Fruit fly (Drosophila melanogaster) whole organism, embryonic: ENCODE data around the gene Cpr65Au.

Experiments
- Bgb ChIP-seq: fragments of 200-800 bp; sonication (Bioruptor generic); IDR thresholded peaks from 2 replicates; pipeline ENCODE4 v1.3.6; 2022; ENCODE audit warnings: missing biosample characterization, missing genetic modification characterization; ENCODE audit not compliant: partially characterized antibody
- CG11723 ChIP-seq: fragments of 200-800 bp; sonication (Bioruptor generic); optimal IDR thresholded peaks from 2 replicates; lab custom pipeline; 2017; ENCODE audit warnings: missing biosample characterization, mild to moderate bottlenecking, missing genetic modification characterization
- CG13123 ChIP-seq: fragments of 200-800 bp; sonication (Bioruptor generic); optimal IDR thresholded peaks from 2 replicates; lab custom pipeline; 2016; ENCODE audit warnings: missing biosample characterization, missing genetic modification characterization
- CG13424 ChIP-seq: fragments of 200-800 bp; sonication (Bioruptor generic); optimal IDR thresholded peaks from 2 replicates; lab custom pipeline; 2019; ENCODE audit warnings: missing biosample characterization, mild to moderate bottlenecking, missing genetic modification characterization, moderate library complexity
- CG1529 ChIP-seq: fragments of 200-800 bp; sonication (Bioruptor generic); optimal IDR thresholded peaks from 3 replicates; lab custom pipeline; 2018; ENCODE audit warnings: missing biosample characterization, missing genetic modification characterization
- CG15696 ChIP-seq: fragments of 200-800 bp; sonication (Bioruptor generic); optimal IDR thresholded peaks from 2 replicates; lab custom pipeline; 2019; ENCODE audit warnings: missing biosample characterization, mild to moderate bottlenecking, missing genetic modification characterization, moderate library complexity
- CG1792 ChIP-seq: fragments of 200-800 bp; sonication (Bioruptor generic); optimal IDR thresholded peaks from 2 replicates; lab custom pipeline; 2016; ENCODE audit warnings: missing biosample characterization, missing genetic modification characterization
- CG18011 ChIP-seq: fragments of 200-800 bp; sonication (Bioruptor generic); optimal IDR thresholded peaks from 2 replicates; lab custom pipeline; 2017; ENCODE audit warnings: missing biosample characterization, missing genetic modification characterization, mild to moderate bottlenecking, moderate library complexity, missing genotype
- CG30403 ChIP-seq: fragments of 200-800 bp; sonication (Bioruptor generic); optimal IDR thresholded peaks from 3 replicates; lab custom pipeline; 2016; ENCODE audit warnings: missing biosample characterization, missing genetic modification characterization
- CG31365 ChIP-seq: fragments of 200-800 bp; sonication (Bioruptor generic); optimal IDR thresholded peaks from 2 replicates; lab custom pipeline; 2018; ENCODE audit warnings: missing biosample characterization, mild to moderate bottlenecking, missing genetic modification characterization
- CG31388 ChIP-seq: fragments of 200-800 bp; sonication (Bioruptor generic); optimal IDR thresholded peaks from 2 replicates; lab custom pipeline; 2016; ENCODE audit warnings: missing biosample characterization, missing genetic modification characterization
- CG32532 ChIP-seq: fragments of 200-800 bp; sonication (Bioruptor generic); IDR thresholded peaks from 2 replicates; pipeline ENCODE4 v1.3.6; 2022; ENCODE audit warnings: missing biosample characterization, missing genetic modification characterization
- CG33557 ChIP-seq: fragments of 200-800 bp; sonication (Bioruptor generic); optimal IDR thresholded peaks from 2 replicates; lab custom pipeline; 2019; ENCODE audit warnings: missing biosample characterization, mild to moderate bottlenecking, missing genetic modification characterization, moderate library complexity
- CG3407 ChIP-seq: fragments of 200-800 bp; sonication (Bioruptor generic); optimal IDR thresholded peaks from 2 replicates; lab custom pipeline; 2018; ENCODE audit warnings: missing biosample characterization, mild to moderate bottlenecking, missing genetic modification characterization
- CG3995 ChIP-seq: fragments of 200-800 bp; sonication (Bioruptor generic); optimal IDR thresholded peaks from 3 replicates; lab custom pipeline; 2016; ENCODE audit warnings: missing biosample characterization, missing genetic modification characterization
- CG4328 ChIP-seq: fragments of 200-800 bp; sonication (Bioruptor generic); optimal IDR thresholded peaks from 3 replicates; lab custom pipeline; 2017; ENCODE audit warnings: missing biosample characterization, missing genetic modification reagents, missing genetic modification characterization
- CG43689 ChIP-seq: fragments of 200-800 bp; sonication (Bioruptor generic); IDR thresholded peaks from 2 replicates; pipeline ENCODE4 v1.3.6; 2022; ENCODE audit warnings: missing biosample characterization, missing genetic modification characterization
- CG6689 ChIP-seq: fragments of 200-800 bp; sonication (Bioruptor generic); IDR thresholded peaks from 2 replicates; pipeline ENCODE4 v1.3.6; 2022; ENCODE audit warnings: missing biosample characterization, missing genetic modification characterization
- CG7357 ChIP-seq: fragments of 200-800 bp; sonication (Bioruptor generic); IDR thresholded peaks from 3 replicates; pipeline ENCODE4 v1.3.6; 2022; ENCODE audit warnings: missing biosample characterization, missing genetic modification characterization
- CG7372 ChIP-seq: fragments of 200-800 bp; sonication (Bioruptor generic); IDR thresholded peaks from 2 replicates; pipeline ENCODE4 v1.3.6; 2022; ENCODE audit warnings: missing biosample characterization, missing genetic modification characterization
- CG8281 ChIP-seq: fragments of 200-800 bp; sonication (Bioruptor generic); optimal IDR thresholded peaks from 2 replicates; lab custom pipeline; 2018; ENCODE audit warnings: missing biosample characterization, mild to moderate bottlenecking, missing genetic modification characterization, moderate library complexity
- CG8924 ChIP-seq: fragments of 200-800 bp; optimal IDR thresholded peaks from 3 replicates; lab custom pipeline; 2019; ENCODE audit warnings: missing biosample characterization, mild to moderate bottlenecking, missing genetic modification characterization, moderate library complexity
- D ChIP-seq, 2 experiments: fragments of 200-800 bp in 1 of 2; fragments of >200 bp in 1 of 2; sonication (Bioruptor generic) in 1 of 2; optimal IDR thresholded peaks; 2 replicates in 1 of 2; 3 replicates in 1 of 2; lab custom pipeline; 2017; ENCODE audit warnings: mild to moderate bottlenecking in 1 of 2, missing biosample characterization in 1 of 2, missing genetic modification characterization in 1 of 2, missing genetic modification reagents in 1 of 2
- D19A ChIP-seq: fragments of 200-800 bp; optimal IDR thresholded peaks from 3 replicates; lab custom pipeline; 2019; ENCODE audit warnings: missing biosample characterization, mild to moderate bottlenecking, missing genetic modification characterization, moderate library complexity
- H2.0 ChIP-seq: fragments of 200-800 bp; sonication (Bioruptor generic); IDR thresholded peaks from 2 replicates; pipeline ENCODE4 v1.3.6; 2022; ENCODE audit warnings: missing biosample characterization, missing genetic modification characterization
- Kr ChIP-seq: fragments of 200-800 bp; sonication (Bioruptor generic); optimal IDR thresholded peaks from 2 replicates; lab custom pipeline; 2017; ENCODE audit warnings: missing biosample characterization, mild to moderate bottlenecking, missing genetic modification characterization
- Meics ChIP-seq: fragments of 200-800 bp; sonication (Bioruptor generic); optimal IDR thresholded peaks from 2 replicates; lab custom pipeline; 2017; ENCODE audit warnings: missing biosample characterization, mild to moderate bottlenecking, missing genetic modification characterization
- TFAM ChIP-seq: fragments of 200-800 bp; sonication (Bioruptor generic); optimal IDR thresholded peaks from 2 replicates; lab custom pipeline; 2017; ENCODE audit warnings: missing biosample characterization, missing genetic modification characterization, inconsistent platforms
- Tbp ChIP-seq: fragments of >200 bp; optimal IDR thresholded peaks from 2 replicates; lab custom pipeline; 2018; ENCODE audit warnings: missing biosample characterization, missing genetic modification characterization
- Vsx1 ChIP-seq: fragments of 200-800 bp; sonication (Bioruptor generic); optimal IDR thresholded peaks from 2 replicates; lab custom pipeline; 2017; ENCODE audit warnings: missing biosample characterization, mild to moderate bottlenecking, missing genetic modification characterization, missing genetic modification reagents
- Xrp1 ChIP-seq: fragments of 200-800 bp; sonication (Bioruptor generic); IDR thresholded peaks from 2 replicates; pipeline ENCODE4 v1.3.6; 2022; ENCODE audit warnings: missing biosample characterization, missing genetic modification characterization
- abd-A ChIP-seq: fragments of 200-800 bp; sonication (Bioruptor generic); optimal IDR thresholded peaks from 3 replicates; lab custom pipeline; 2019; ENCODE audit warnings: missing biosample characterization, mild to moderate bottlenecking, missing genetic modification characterization, moderate library complexity
- bsh ChIP-seq, 2 experiments: fragments of 200-800 bp; sonication (Bioruptor generic); optimal IDR thresholded peaks; 2 replicates each; lab custom pipeline; 2017 to 2018; ENCODE audit warnings: mild to moderate bottlenecking in 2 of 2, missing biosample characterization in 2 of 2, missing genetic modification characterization in 2 of 2, moderate library complexity in 1 of 2
- cg ChIP-seq: fragments of 200-800 bp; sonication (Bioruptor generic); optimal IDR thresholded peaks from 3 replicates; lab custom pipeline; 2019; ENCODE audit warnings: missing biosample characterization, mild to moderate bottlenecking, missing genetic modification characterization, moderate library complexity
- disco-r ChIP-seq: fragments of 200-800 bp; sonication (Bioruptor generic); optimal IDR thresholded peaks from 2 replicates; lab custom pipeline; 2016; ENCODE audit warnings: missing biosample characterization, missing genetic modification characterization
- ems ChIP-seq: fragments of 200-800 bp; sonication (Bioruptor generic); optimal IDR thresholded peaks from 3 replicates; lab custom pipeline; 2016; ENCODE audit warnings: missing biosample characterization, missing genetic modification characterization
- eve ChIP-seq, 2 experiments: fragments of >200 bp; optimal IDR thresholded peaks; 2 replicates each; lab custom pipeline; 2017; ENCODE audit warnings: missing biosample characterization in 2 of 2, missing genetic modification characterization in 2 of 2
- hth ChIP-seq: fragments of >200 bp; optimal IDR thresholded peaks from 2 replicates; lab custom pipeline; 2017; ENCODE audit warnings: inconsistent platforms
- lov ChIP-seq, 2 experiments: fragments of 200-800 bp in 1 of 2; fragments of >200 bp in 1 of 2; sonication (Bioruptor generic) in 1 of 2; IDR thresholded peaks in 1 of 2; optimal IDR thresholded peaks in 1 of 2; 2 replicates in 1 of 2; 3 replicates in 1 of 2; pipeline versions ENCODE4 v1.3.6 to Lab custom; 2017 to 2022; ENCODE audit warnings: missing biosample characterization in 1 of 2, missing genetic modification characterization in 1 of 2
- nmo ChIP-seq: fragments of 200-800 bp; sonication (Bioruptor generic); optimal IDR thresholded peaks from 2 replicates; lab custom pipeline; 2018; ENCODE audit warnings: missing biosample characterization, mild to moderate bottlenecking, missing genetic modification characterization, moderate library complexity
- rib ChIP-seq: fragments of 200-800 bp; sonication (Bioruptor generic); IDR thresholded peaks from 2 replicates; pipeline ENCODE4 v1.3.6; 2022; ENCODE audit warnings: missing biosample characterization, missing genetic modification characterization
- schlank ChIP-seq: fragments of 200-800 bp; sonication (Bioruptor generic); optimal IDR thresholded peaks from 2 replicates; lab custom pipeline; 2018; ENCODE audit warnings: missing biosample characterization, mild to moderate bottlenecking, missing genetic modification characterization
- scrt ChIP-seq: fragments of 200-800 bp; sonication (Bioruptor generic); optimal IDR thresholded peaks from 2 replicates; lab custom pipeline; 2018; ENCODE audit warnings: missing biosample characterization, mild to moderate bottlenecking, missing genetic modification characterization, moderate library complexity
- sima ChIP-seq: fragments of 200-800 bp; sonication (Bioruptor generic); optimal IDR thresholded peaks from 2 replicates; lab custom pipeline; 2016; ENCODE audit warnings: missing biosample characterization, missing genetic modification characterization
- slbo ChIP-seq: fragments of 200-800 bp; sonication (Bioruptor generic); IDR thresholded peaks from 2 replicates; pipeline ENCODE4 v1.3.6; 2022; ENCODE audit warnings: missing biosample characterization, missing genetic modification characterization
- sqz ChIP-seq: fragments of 200-800 bp; sonication (Bioruptor generic); optimal IDR thresholded peaks from 3 replicates; lab custom pipeline; 2018; ENCODE audit warnings: missing biosample characterization, mild to moderate bottlenecking, missing genetic modification characterization
- tna ChIP-seq: fragments of 200-800 bp; sonication (Bioruptor generic); IDR thresholded peaks from 2 replicates; pipeline ENCODE4 v1.3.6; 2022; ENCODE audit warnings: missing biosample characterization, missing genetic modification characterization; ENCODE audit not compliant: partially characterized antibody
- trem ChIP-seq: fragments of 200-800 bp; optimal IDR thresholded peaks from 3 replicates; lab custom pipeline; 2019; ENCODE audit warnings: missing biosample characterization, mild to moderate bottlenecking, missing genetic modification characterization, moderate library complexity
- usp ChIP-seq: fragments of >200 bp; optimal IDR thresholded peaks from 2 replicates; lab custom pipeline; 2017; ENCODE audit warnings: missing biosample characterization, missing genetic modification characterization
- wek ChIP-seq: fragments of 200-800 bp; sonication (Bioruptor generic); optimal IDR thresholded peaks from 3 replicates; lab custom pipeline; 2018; ENCODE audit warnings: missing biosample characterization, mild to moderate bottlenecking, missing genetic modification characterization, moderate library complexity
- zfh1 ChIP-seq: fragments of 200-800 bp; sonication (Bioruptor generic); IDR thresholded peaks from 3 replicates; pipeline ENCODE4 v1.3.6; 2022; ENCODE audit warnings: missing biosample characterization, missing genetic modification characterization

Cpr65Au gene

dm6 chr3L:6159863-6160262 lies 28.0 kb upstream of the Cpr65Au start (continued):
- TF ChIP-seq CG1529 (GFP tag; lab: Kevin White, UChicago) (no peak), CG13123 (GFP tag; lab: Kevin White, UChicago) (no peak), CG18011 (GFP tag; lab: Kevin White, UChicago) (no peak), ems (GFP tag; lab: Kevin White, UChicago) (no peak), CG7357 (GFP tag; lab: Robert Waterston, UW) (no peak), trem (tag; lab: Kevin White, UChicago) (peak; percentile 16), Bgb (GFP tag; lab: Robert Waterston, UW) (no peak), CG1792 (GFP tag; lab: Kevin White, UChicago) (no peak), scrt (GFP tag; lab: Kevin White, UChicago) (no peak), CG32532 (GFP tag; lab: Robert Waterston, UW) (no peak), H2.0 (no peak), disco-r (GFP tag; lab: Kevin White, UChicago) (no peak), CG8924 (tag; lab: Kevin White, UChicago) (peak; percentile 35), sqz (GFP tag; lab: Kevin White, UChicago) (no peak), Tbp (GFP tag; lab: Kevin White, UChicago) (no peak), CG15696 (tag; lab: Kevin White, UChicago) (peak; percentile 16), CG7372 (GFP tag; lab: Robert Waterston, UW) (no peak), eve (GFP tag; optimal IDR thresholded peaks at IDR 0.05; lab: Kevin White, UChicago) (no peak), CG3407 (GFP tag; lab: Kevin White, UChicago) (no peak), CG33557 (no peak), Meics (GFP tag; lab: Kevin White, UChicago) (no peak), CG31365 (tag; lab: Kevin White, UChicago) (no peak), CG11723 (no peak), wek (no peak), D (optimal IDR thresholded peaks at IDR 0.05; lab: Kevin White, UChicago) (no peak), D (GFP tag; optimal IDR thresholded peaks at IDR 0.05; lab: Kevin White, UChicago) (peak; percentile 0), cg (GFP tag; lab: Kevin White, UChicago) (no peak), TFAM (no peak), rib (GFP tag; lab: Robert Waterston, UW) (no peak), Kr (GFP tag; lab: Kevin White, UChicago) (no peak), zfh1 (GFP tag; lab: Robert Waterston, UW) (no peak), CG8281 (tag; lab: Kevin White, UChicago) (no peak), CG6689 (GFP tag; lab: Robert Waterston, UW) (0 out of 2 replicates have a peak, but pooled peaks have one; percentile 5), abd-A (tag; lab: Kevin White, UChicago) (no peak), D19A (peak; percentile 35), CG43689 (no peak), Xrp1 (peak; percentile 26; the same call in 1 of the 2 replicates), bsh (GFP tag; optimal IDR thresholded peaks at IDR 0.05; lab: Kevin White, UChicago) (peak in 1 of 2 experiments; percentile 17), sima (GFP tag; lab: Kevin White, UChicago) (no peak), CG31388 (GFP tag; lab: Kevin White, UChicago) (no peak), hth (lab: Kevin White, UChicago) (no peak), schlank (tag; lab: Kevin White, UChicago) (no peak), Vsx1 (GFP tag; lab: Kevin White, UChicago) (no peak), usp (GFP tag; lab: Kevin White, UChicago) (no peak), CG13424 (tag; lab: Kevin White, UChicago) (peak; percentile 12), lov (optimal IDR thresholded peaks at IDR 0.05; lab: Kevin White, UChicago) (no peak), lov (GFP tag; IDR thresholded peaks at IDR 0.05; lab: Robert Waterston, UW) (no peak), tna (no peak), nmo (GFP tag; lab: Kevin White, UChicago) (peak; percentile 31), slbo (GFP tag; lab: Robert Waterston, UW) (no peak), CG30403 (GFP tag; lab: Kevin White, UChicago) (peak; percentile 1), CG4328 (no peak), CG3995 (GFP tag; lab: Kevin White, UChicago) (no peak)
